Worm (Caenorhabditis elegans): ENCODE data around the gene gpd-3.
A peak's percentile ranks its signal among the peaks of the same experiment; 100 is the strongest.

The gpd-3 gene

ce11 chrX:3106137-3106536 lies 7.0 kb downstream of the gpd-3 start, which contains the start of gene K10B3.5 (continued):
- TF ChIP-seq lin-39 (tag; optimal IDR thresholded peaks at IDR 0.05) (no peak), egl-27 (tag; optimal IDR thresholded peaks at IDR 0.05) (no peak)

DNA sequence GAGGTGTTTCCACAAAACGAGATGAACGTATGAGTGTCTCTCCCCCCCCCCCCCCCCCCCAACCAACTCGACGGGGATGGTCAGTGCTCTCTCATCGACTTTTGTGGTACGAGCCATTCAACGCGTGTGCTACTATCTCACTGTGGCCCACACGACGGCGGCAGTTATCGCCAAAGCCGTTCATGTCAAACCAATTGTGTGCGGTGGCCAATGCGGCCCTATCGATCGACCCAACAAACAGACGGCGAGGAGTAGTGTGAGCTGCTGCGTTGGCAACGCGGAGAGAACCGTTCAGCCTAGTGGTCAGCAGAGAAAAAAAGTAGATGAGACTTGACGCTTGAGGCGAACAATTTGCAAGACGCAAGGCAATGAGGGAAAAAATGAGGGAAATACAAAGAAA lies 10.3 kb downstream of the gpd-3 start:
- no peak for TF ChIP-seq snpc-4 (tag; optimal IDR thresholded peaks at IDR 0.05)
- TF ChIP-seq lin-39 (tag; optimal IDR thresholded peaks at IDR 0.05) = no peak
- no peak for TF ChIP-seq sma-9 (GFP tag; optimal IDR thresholded peaks at IDR 0.05)
- TF ChIP-seq sma-9 (tag; optimal IDR thresholded peaks at IDR 0.05) = no peak
- no peak for TF ChIP-seq nhr-10 (tag; optimal IDR thresholded peaks at IDR 0.05)
- TF ChIP-seq nhr-11 (tag; optimal IDR thresholded peaks at IDR 0.05) = no peak
- TF ChIP-seq ama-1 (optimal IDR thresholded peaks at IDR 0.05) = no peak
- TF ChIP-seq nhr-237 (tag; optimal IDR thresholded peaks at IDR 0.05) = no peak
- TF ChIP-seq nhr-77 (tag; optimal IDR thresholded peaks at IDR 0.05) = no peak
- no peak for TF ChIP-seq gmeb-1 (tag; optimal IDR thresholded peaks at IDR 0.05)
- no peak for TF ChIP-seq sem-4 (tag; optimal IDR thresholded peaks at IDR 0.05)
- peak; percentile 52 for TF ChIP-seq crh-2 (tag; optimal IDR thresholded peaks at IDR 0.05)
- TF ChIP-seq F13H6.1 (tag; optimal IDR thresholded peaks at IDR 0.05) = no peak
- TF ChIP-seq nhr-25 (tag; optimal IDR thresholded peaks at IDR 0.05) = no peak
- no peak for TF ChIP-seq unc-55 (GFP tag; optimal IDR thresholded peaks at IDR 0.05)
- TF ChIP-seq nhr-129 (tag; optimal IDR thresholded peaks at IDR 0.05) = peak; percentile 22
- TF ChIP-seq dmd-4 (tag; optimal IDR thresholded peaks at IDR 0.05) = no peak
- TF ChIP-seq lsy-2 (tag; optimal IDR thresholded peaks at IDR 0.05) = peak in 1 of 2 experiments; percentile 17
- TF ChIP-seq unc-62 (GFP tag; optimal IDR thresholded peaks at IDR 0.05) = no peak
- TF ChIP-seq elt-1 (tag; optimal IDR thresholded peaks at IDR 0.05) = no peak
- TF ChIP-seq ztf-1 (GFP tag; conservative IDR thresholded peaks at IDR 0.05) = no peak
- TF ChIP-seq peb-1 (tag; optimal IDR thresholded peaks at IDR 0.05) = no peak
- no peak for TF ChIP-seq mdl-1 (tag; optimal IDR thresholded peaks at IDR 0.05)
- no peak for TF ChIP-seq ZK546.5 (tag; optimal IDR thresholded peaks at IDR 0.05)
- TF ChIP-seq lin-11 (tag; optimal IDR thresholded peaks at IDR 0.05) = peak; percentile 20
- no peak for TF ChIP-seq nhr-6 (tag; optimal IDR thresholded peaks at IDR 0.05)
- no peak for TF ChIP-seq R02D3.7 (tag; optimal IDR thresholded peaks at IDR 0.05)
- no peak for TF ChIP-seq zag-1 (tag; optimal IDR thresholded peaks at IDR 0.05)
- TF ChIP-seq mbf-1 (tag; optimal IDR thresholded peaks at IDR 0.05) = no peak
- TF ChIP-seq Y55F3AM.14 (GFP tag; optimal IDR thresholded peaks at IDR 0.05) = no peak
- no peak for TF ChIP-seq ztf-11 (tag; optimal IDR thresholded peaks at IDR 0.05)
- no peak for TF ChIP-seq sma-3 (GFP tag; optimal IDR thresholded peaks at IDR 0.05)
- no peak for TF ChIP-seq aly-2 (tag; optimal IDR thresholded peaks at IDR 0.05)
- no peak for TF ChIP-seq unc-39 (tag; optimal IDR thresholded peaks at IDR 0.05)
- no peak for TF ChIP-seq ceh-16 (tag; optimal IDR thresholded peaks at IDR 0.05)
- no peak for TF ChIP-seq skn-1 (tag; optimal IDR thresholded peaks at IDR 0.05)
- TF ChIP-seq C34F6.9 (tag; optimal IDR thresholded peaks at IDR 0.05) = peak; percentile 31
- TF ChIP-seq lin-13 (GFP tag; optimal IDR thresholded peaks at IDR 0.05) = no peak
- TF ChIP-seq nhr-21 (tag; optimal IDR thresholded peaks at IDR 0.05) = no peak
- no peak for TF ChIP-seq mab-5 (tag; optimal IDR thresholded peaks at IDR 0.05)
- TF ChIP-seq elt-3 (tag; optimal IDR thresholded peaks at IDR 0.05) = no peak
- no peak for TF ChIP-seq alr-1 (tag; optimal IDR thresholded peaks at IDR 0.05)
- peak; percentile 15 for TF ChIP-seq fos-1 (tag; optimal IDR thresholded peaks at IDR 0.05)
- no peak for TF ChIP-seq egl-27 (tag; optimal IDR thresholded peaks at IDR 0.05)

DNA sequence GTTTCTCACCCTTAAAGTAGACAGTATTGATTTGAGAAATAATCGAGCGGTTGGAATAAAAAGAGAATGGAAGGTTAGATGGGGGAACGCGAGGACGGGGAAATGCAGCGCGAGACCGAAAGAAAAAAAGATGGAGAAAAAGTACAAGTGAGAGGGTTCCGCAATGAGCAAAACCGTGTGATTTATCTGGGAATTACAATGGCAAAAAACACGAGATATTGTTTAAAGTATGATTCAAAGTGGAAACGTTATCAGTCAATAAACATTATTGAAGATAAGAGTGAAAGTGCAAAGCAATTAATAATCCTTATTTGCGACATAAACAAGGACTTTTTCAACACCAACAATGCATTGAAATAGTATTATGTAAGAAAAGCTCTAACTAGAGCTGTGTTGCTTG lies 11.0 kb downstream of the gpd-3 start, which contains the start of gene ztf-13:
Gene ztf-13 (minus strand): TSS at position 11 of the 400 bp plus-strand sequence.
- TF ChIP-seq lin-39 (tag; optimal IDR thresholded peaks at IDR 0.05) (no peak), sma-3 (GFP tag; optimal IDR thresholded peaks at IDR 0.05) (no peak), fos-1 (tag; optimal IDR thresholded peaks at IDR 0.05) (peak; percentile 57), ztf-1 (GFP tag; conservative IDR thresholded peaks at IDR 0.05) (no peak), ama-1 (optimal IDR thresholded peaks at IDR 0.05) (no peak), nhr-237 (tag; optimal IDR thresholded peaks at IDR 0.05) (no peak), Y55F3AM.14 (GFP tag; optimal IDR thresholded peaks at IDR 0.05) (no peak), nhr-11 (tag; optimal IDR thresholded peaks at IDR 0.05) (no peak), nhr-21 (tag; optimal IDR thresholded peaks at IDR 0.05) (no peak), sem-4 (tag; optimal IDR thresholded peaks at IDR 0.05) (no peak), mbf-1 (tag; optimal IDR thresholded peaks at IDR 0.05) (no peak), gmeb-1 (tag; optimal IDR thresholded peaks at IDR 0.05) (peak; percentile 6), ceh-82 (tag; optimal IDR thresholded peaks at IDR 0.05) (no peak), nhr-12 (tag; optimal IDR thresholded peaks at IDR 0.05) (no peak), dmd-4 (tag; optimal IDR thresholded peaks at IDR 0.05) (no peak), lin-11 (tag; optimal IDR thresholded peaks at IDR 0.05) (no peak), ztf-11 (tag; optimal IDR thresholded peaks at IDR 0.05) (no peak), blmp-1 (tag; optimal IDR thresholded peaks at IDR 0.05; ENCODE audit: insufficient read depth) (peak; percentile 44), aly-2 (tag; optimal IDR thresholded peaks at IDR 0.05) (no peak), unc-39 (tag; optimal IDR thresholded peaks at IDR 0.05) (no peak), F13H6.1 (tag; optimal IDR thresholded peaks at IDR 0.05) (peak; percentile 22), ztf-4 (tag; optimal IDR thresholded peaks at IDR 0.05) (no peak), nhr-129 (tag; optimal IDR thresholded peaks at IDR 0.05) (peak; percentile 18), nhr-23 (tag; optimal IDR thresholded peaks at IDR 0.05) (no peak), unc-62 (GFP tag; optimal IDR thresholded peaks at IDR 0.05) (no peak), zag-1 (tag; optimal IDR thresholded peaks at IDR 0.05) (no peak), elt-3 (tag; optimal IDR thresholded peaks at IDR 0.05) (no peak), sma-9 (GFP tag; optimal IDR thresholded peaks at IDR 0.05) (peak; percentile 52), sma-9 (tag; optimal IDR thresholded peaks at IDR 0.05) (no peak), lsy-2 (tag; optimal IDR thresholded peaks at IDR 0.05) (peak in 1 of 2 experiments; percentile 41), lin-13 (GFP tag; optimal IDR thresholded peaks at IDR 0.05) (no peak), nhr-10 (tag; optimal IDR thresholded peaks at IDR 0.05) (no peak), nhr-25 (tag; optimal IDR thresholded peaks at IDR 0.05) (no peak), C34F6.9 (tag; optimal IDR thresholded peaks at IDR 0.05) (peak; percentile 27)

All from whole organism, L2 larva.